Worm (Caenorhabditis elegans): ENCODE results near the gene gst-32.

ce11 chrII:15218609-15219008 lies 40.2 kb upstream of the gst-32 start:
- TF ChIP-seq W03F9.2 (tag; optimal IDR thresholded peaks at IDR 0.05) (no peak), him-1 (tag; optimal IDR thresholded peaks at IDR 0.05) (no peak)

Data from whole organism, L4/young adult.